Worm (Caenorhabditis elegans) whole organism, L1 larva: Measurements from ENCODE around the gene clec-132.

Experiments
- C04F5.9 ChIP-seq: sonication (generic microtip); optimal IDR thresholded peaks from 2 replicates; lab custom pipeline; 2016; ENCODE audit warnings: missing genetic modification characterization, missing compliant biosample characterization
- C16A3.4 ChIP-seq: fragments of 150-350 bp; optimal IDR thresholded peaks from 2 replicates; lab custom pipeline; 2014; ENCODE audit warnings: missing biosample characterization, missing genetic modification characterization
- C34B4.2 ChIP-seq: sonication (generic microtip); optimal IDR thresholded peaks from 2 replicates; lab custom pipeline; 2017; ENCODE audit warnings: mild to moderate bottlenecking, missing genetic modification characterization, missing compliant biosample characterization
- F16B12.6 ChIP-seq: fragments of 150-350 bp; optimal IDR thresholded peaks from 2 replicates; lab custom pipeline; 2014; ENCODE audit warnings: missing biosample characterization, missing genetic modification characterization
- alr-1 ChIP-seq: fragments of 200-800 bp; sonication (Bioruptor generic); optimal IDR thresholded peaks from 2 replicates; lab custom pipeline; 2018; ENCODE audit warnings: borderline replicate concordance, mild to moderate bottlenecking, missing genetic modification characterization, missing compliant biosample characterization
- blmp-1 ChIP-seq: fragments of 150-350 bp; optimal IDR thresholded peaks from 2 replicates; lab custom pipeline; 2014; ENCODE audit warnings: missing biosample characterization, missing genetic modification characterization
- ceh-63 ChIP-seq: fragments of 200-800 bp; sonication (Bioruptor generic); optimal IDR thresholded peaks from 2 replicates; lab custom pipeline; 2018; ENCODE audit warnings: mild to moderate bottlenecking, missing genetic modification characterization, missing compliant biosample characterization
- ceh-82 ChIP-seq, 3 experiments: fragments of 150-350 bp in 1 of 3; sonication (generic microtip) in 2 of 3; optimal IDR thresholded peaks; 2 replicates each; lab custom pipeline; 2014 to 2017; ENCODE audit warnings: missing biosample characterization in 3 of 3, missing genetic modification characterization in 3 of 3
- ceh-88 ChIP-seq: fragments of 200-800 bp; sonication (Bioruptor generic); IDR thresholded peaks from 2 replicates; pipeline ENCODE4 v1.3.6; 2022; ENCODE audit warnings: missing genetic modification characterization, missing compliant biosample characterization
- ces-1 ChIP-seq: fragments of 150-350 bp; optimal IDR thresholded peaks from 2 replicates; lab custom pipeline; 2014; ENCODE audit warnings: missing biosample characterization, missing genetic modification reagents, missing genetic modification characterization
- dpl-1 ChIP-seq, 3 experiments: fragments of 150-350 bp in 2 of 3; sonication (generic microtip) in 1 of 3; optimal IDR thresholded peaks; 2 replicates each; lab custom pipeline; 2014 to 2017; ENCODE audit warnings: missing biosample characterization in 3 of 3, missing genetic modification characterization in 3 of 3, missing genetic modification reagents in 3 of 3
- efl-1 ChIP-seq, 4 experiments: fragments of 150-350 bp; optimal IDR thresholded peaks in 3 of 4; peaks in 1 of 4; 1 replicate in 1 of 4; 2 replicates in 3 of 4; lab custom pipeline; 2014; ENCODE audit warnings: missing biosample characterization in 2 of 4, missing genetic modification characterization in 2 of 4, missing genetic modification reagents in 2 of 4
- efl-3 ChIP-seq: fragments of 200-800 bp; sonication (Bioruptor generic); optimal IDR thresholded peaks from 2 replicates; lab custom pipeline; 2018; ENCODE audit warnings: mild to moderate bottlenecking, missing genetic modification characterization, missing compliant biosample characterization
- fkh-10 ChIP-seq: sonication (generic microtip); optimal IDR thresholded peaks from 2 replicates; lab custom pipeline; 2017; ENCODE audit warnings: missing biosample characterization, missing genetic modification reagents, missing genetic modification characterization
- fkh-8 ChIP-seq: sonication (generic microtip); optimal IDR thresholded peaks from 2 replicates; lab custom pipeline; 2016; ENCODE audit warnings: mild to moderate bottlenecking, missing genetic modification characterization, missing compliant biosample characterization
- hlh-17 ChIP-seq: fragments of 200-800 bp; sonication (Bioruptor generic); optimal IDR thresholded peaks from 2 replicates; lab custom pipeline; 2018; ENCODE audit warnings: missing genetic modification characterization, mild to moderate bottlenecking, missing compliant biosample characterization, moderate library complexity, borderline replicate concordance
- irx-1 ChIP-seq: sonication (generic microtip); optimal IDR thresholded peaks from 2 replicates; lab custom pipeline; 2016; ENCODE audit warnings: missing genetic modification characterization, missing compliant biosample characterization
- isw-1 ChIP-seq: fragments of 200-800 bp; sonication (Bioruptor generic); IDR thresholded peaks from 2 replicates; pipeline ENCODE4 v1.3.6; 2022; ENCODE audit warnings: missing genetic modification characterization, missing compliant biosample characterization
- jun-1 ChIP-seq: fragments of 150-350 bp; optimal IDR thresholded peaks from 2 replicates; lab custom pipeline; 2014; ENCODE audit warnings: missing biosample characterization, missing genetic modification reagents, missing genetic modification characterization
- lin-13 ChIP-seq: fragments of 150-350 bp; optimal IDR thresholded peaks from 2 replicates; lab custom pipeline; 2014; ENCODE audit warnings: missing biosample characterization, missing genetic modification reagents, missing genetic modification characterization
- lin-14 ChIP-seq: fragments of 200-800 bp; sonication (Bioruptor generic); optimal IDR thresholded peaks from 2 replicates; lab custom pipeline; 2018; ENCODE audit warnings: mild to moderate bottlenecking, missing genetic modification characterization, moderate library complexity, missing compliant biosample characterization
- lin-35 ChIP-seq, 2 experiments: fragments of 150-350 bp; optimal IDR thresholded peaks; 2 replicates each; lab custom pipeline; 2014; ENCODE audit warnings: missing biosample characterization in 2 of 2, missing genetic modification characterization in 2 of 2, missing genetic modification reagents in 2 of 2
- lin-39 ChIP-seq: fragments of 150-350 bp; optimal IDR thresholded peaks from 2 replicates; lab custom pipeline; 2014; ENCODE audit warnings: missing biosample characterization, missing genetic modification reagents, missing genetic modification characterization
- lir-3 ChIP-seq: sonication (generic microtip); optimal IDR thresholded peaks from 2 replicates; lab custom pipeline; 2016; ENCODE audit warnings: mild to moderate bottlenecking, missing genetic modification characterization, moderate library complexity, missing compliant biosample characterization; ENCODE audit not compliant: poor library complexity
- lsy-2 ChIP-seq, 2 experiments: fragments of 150-350 bp; optimal IDR thresholded peaks; 2 replicates each; lab custom pipeline; 2014; ENCODE audit warnings: missing biosample characterization in 2 of 2, missing genetic modification characterization in 2 of 2
- mab-9 ChIP-seq: fragments of 200-800 bp; sonication (Bioruptor generic); IDR thresholded peaks from 2 replicates; pipeline ENCODE4 v1.3.6; 2022; ENCODE audit warnings: missing genetic modification reagents, missing genetic modification characterization, missing compliant biosample characterization
- mef-2 ChIP-seq: fragments of 150-350 bp; optimal IDR thresholded peaks from 2 replicates; lab custom pipeline; 2014; ENCODE audit warnings: missing biosample characterization, missing genetic modification characterization
- mep-1 ChIP-seq: fragments of 150-350 bp; optimal IDR thresholded peaks from 2 replicates; lab custom pipeline; 2014; ENCODE audit warnings: missing biosample characterization, missing genetic modification characterization
- nhr-12 ChIP-seq: sonication (generic microtip); optimal IDR thresholded peaks from 2 replicates; lab custom pipeline; 2017; ENCODE audit warnings: missing biosample characterization, missing genetic modification characterization
- nhr-19 ChIP-seq: fragments of 200-800 bp; sonication (Bioruptor generic); conservative IDR thresholded peaks from 2 replicates; pipeline ENCODE4 v1.3.6; 2022; ENCODE audit warnings: missing genetic modification characterization, missing compliant biosample characterization
- nhr-237 ChIP-seq: fragments of 150-350 bp; optimal IDR thresholded peaks from 2 replicates; lab custom pipeline; 2014; ENCODE audit warnings: missing biosample characterization, missing genetic modification characterization
- nhr-28 ChIP-seq: fragments of 150-350 bp; optimal IDR thresholded peaks from 2 replicates; lab custom pipeline; 2014; ENCODE audit warnings: missing biosample characterization, missing genetic modification characterization
- nhr-47 ChIP-seq: sonication (generic microtip); optimal IDR thresholded peaks from 2 replicates; lab custom pipeline; 2016; ENCODE audit warnings: mild to moderate bottlenecking, missing genetic modification characterization, moderate library complexity, missing compliant biosample characterization
- nhr-77 ChIP-seq: fragments of 150-350 bp; optimal IDR thresholded peaks from 2 replicates; lab custom pipeline; 2014; ENCODE audit warnings: missing biosample characterization, missing genetic modification characterization
- nhr-90 ChIP-seq: sonication (generic microtip); optimal IDR thresholded peaks from 2 replicates; lab custom pipeline; 2016; ENCODE audit warnings: mild to moderate bottlenecking, missing genetic modification characterization, missing compliant biosample characterization; ENCODE audit not compliant: poor library complexity
- pag-3 ChIP-seq: sonication (generic microtip); optimal IDR thresholded peaks from 2 replicates; lab custom pipeline; 2017; ENCODE audit warnings: missing genetic modification characterization, mild to moderate bottlenecking, missing compliant biosample characterization, antibody characterized with exemption, borderline replicate concordance; ENCODE audit not compliant: insufficient read depth
- pax-3 ChIP-seq: fragments of 200-800 bp; sonication (Bioruptor generic); optimal IDR thresholded peaks from 2 replicates; lab custom pipeline; 2018; ENCODE audit warnings: mild to moderate bottlenecking, missing genetic modification characterization, moderate library complexity, missing compliant biosample characterization
- pqm-1 ChIP-seq: sonication (generic microtip); optimal IDR thresholded peaks from 3 replicates; lab custom pipeline; 2017; ENCODE audit warnings: missing biosample characterization, missing genetic modification characterization
- skn-1 ChIP-seq: fragments of 150-350 bp; optimal IDR thresholded peaks from 2 replicates; lab custom pipeline; 2014; ENCODE audit warnings: missing biosample characterization, missing genetic modification characterization
- sptf-1 ChIP-seq: fragments of 150-350 bp; optimal IDR thresholded peaks from 2 replicates; lab custom pipeline; 2014; ENCODE audit warnings: missing biosample characterization, missing genetic modification characterization
- sup-37 ChIP-seq: fragments of 200-800 bp; sonication (Bioruptor generic); optimal IDR thresholded peaks from 2 replicates; lab custom pipeline; 2018; ENCODE audit warnings: mild to moderate bottlenecking, missing genetic modification characterization, missing compliant biosample characterization
- unc-130 ChIP-seq: fragments of 150-350 bp; optimal IDR thresholded peaks from 2 replicates; lab custom pipeline; 2017; ENCODE audit warnings: missing biosample characterization, missing genetic modification characterization, inconsistent platforms
- unc-30 ChIP-seq: sonication (generic microtip); optimal IDR thresholded peaks from 2 replicates; lab custom pipeline; 2017; ENCODE audit warnings: missing biosample characterization, missing genetic modification characterization
- unc-86 ChIP-seq: sonication (generic microtip); optimal IDR thresholded peaks from 2 replicates; lab custom pipeline; 2016; ENCODE audit warnings: missing genetic modification characterization, missing compliant biosample characterization
- unc-98 ChIP-seq: fragments of 200-800 bp; sonication (Bioruptor generic); IDR thresholded peaks from 2 replicates; pipeline ENCODE4 v1.3.6; 2022; ENCODE audit warnings: missing genetic modification characterization, missing compliant biosample characterization
- xbp-1 ChIP-seq: sonication (generic microtip); optimal IDR thresholded peaks from 2 replicates; lab custom pipeline; 2016; ENCODE audit warnings: missing genetic modification characterization, missing compliant biosample characterization
- zip-4 ChIP-seq: fragments of 200-800 bp; sonication (Bioruptor generic); optimal IDR thresholded peaks from 2 replicates; lab custom pipeline; 2018; ENCODE audit warnings: mild to moderate bottlenecking, missing genetic modification characterization, moderate library complexity, missing compliant biosample characterization
- ztf-11 ChIP-seq, 2 experiments: sonication (generic microtip); optimal IDR thresholded peaks; 2 replicates each; lab custom pipeline; 2016 to 2017; ENCODE audit warnings: missing genetic modification characterization in 2 of 2, missing biosample characterization in 1 of 2, missing compliant biosample characterization in 1 of 2

Gene clec-132

ce11 chrII:3547282-3547681, 29.6 kb upstream of the clec-132 start:
- TF ChIP-seq unc-30 (tag; lab: Kevin White, UChicago) (no peak), hlh-17 (GFP tag; lab: Kevin White, UChicago) (no peak), ceh-88 (no peak), F16B12.6 (tag; lab: Kevin White, UChicago) (peak; percentile 36), dpl-1 (GFP tag; optimal IDR thresholded peaks at IDR 0.05; lab: Kevin White, UChicago) (peak in 1 of 3 experiments; percentile 15), unc-98 (GFP tag; lab: Robert Waterston, UW) (no peak), zip-4 (GFP tag; lab: Kevin White, UChicago) (no peak), lin-35 (GFP tag; optimal IDR thresholded peaks at IDR 0.05; lab: Kevin White, UChicago) (peak in 1 of 2 experiments; percentile 21), nhr-47 (tag; lab: Kevin White, UChicago) (peak; percentile 42), pax-3 (tag; lab: Kevin White, UChicago) (no peak), ces-1 (GFP tag; lab: Kevin White, UChicago) (no peak), lin-39 (tag; lab: Kevin White, UChicago) (no peak), lin-14 (GFP tag; lab: Kevin White, UChicago) (peak; percentile 89), nhr-90 (no peak), C34B4.2 (tag; lab: Kevin White, UChicago) (no peak), fkh-8 (tag; lab: Kevin White, UChicago) (peak; percentile 30), fkh-10 (peak; percentile 44), sptf-1 (no peak), efl-1 (optimal IDR thresholded peaks at IDR 0.05; lab: Kevin White, UChicago) (peak; percentile 47 to 65), efl-1 (GFP tag; optimal IDR thresholded peaks at IDR 0.05 in 1 of 2; lab: Kevin White, UChicago) (peak; percentile 30 to 76), lsy-2 (tag; optimal IDR thresholded peaks at IDR 0.05; lab: Kevin White, UChicago) (peak; percentile 36 to 47), unc-130 (tag; lab: Kevin White, UChicago) (no peak), mep-1 (peak; percentile 21), ceh-82 (tag; optimal IDR thresholded peaks at IDR 0.05; lab: Kevin White, UChicago) (peak in 2 of 3 experiments; percentile 21 to 29), nhr-237 (tag; lab: Kevin White, UChicago) (no peak), unc-86 (tag; lab: Kevin White, UChicago) (peak; percentile 12), C04F5.9 (tag; lab: Kevin White, UChicago) (no peak), nhr-12 (tag; lab: Kevin White, UChicago) (no peak), nhr-77 (tag; lab: Kevin White, UChicago) (no peak)

DNA sequence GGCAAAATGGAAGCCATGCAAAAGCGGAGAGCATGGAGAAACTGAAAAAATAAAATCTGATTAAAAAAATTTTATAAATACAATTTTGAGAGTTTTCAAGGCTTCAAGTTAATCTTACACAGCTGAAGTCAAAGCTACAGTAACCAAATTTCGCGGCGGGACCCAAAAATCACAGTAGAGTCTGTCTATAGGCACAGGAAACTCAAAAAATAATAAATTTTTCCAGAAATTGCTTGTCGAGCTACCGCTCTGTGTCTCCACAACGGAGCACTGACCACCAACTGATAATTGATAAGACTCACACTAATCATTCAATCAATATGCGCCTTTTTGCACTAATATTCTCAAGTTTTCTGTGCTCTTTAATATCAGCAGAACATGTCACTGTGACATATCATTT, 26.5 kb upstream of the clec-132 start, which contains the start of gene W10G11.19:
Gene W10G11.19, plus strand, starts transcription at position 301 of the 400 bp plus-strand sequence.
- TF ChIP-seq nhr-237 (tag; lab: Kevin White, UChicago) = no peak
- no peak for TF ChIP-seq ztf-11 (tag; optimal IDR thresholded peaks at IDR 0.05; lab: Kevin White, UChicago)
- no peak for TF ChIP-seq nhr-19 (GFP tag; lab: Robert Waterston, UW)
- no peak for TF ChIP-seq isw-1 (GFP tag; lab: Robert Waterston, UW)
- no peak for TF ChIP-seq sup-37 (GFP tag; lab: Kevin White, UChicago)
- no peak for TF ChIP-seq nhr-28 (tag; lab: Kevin White, UChicago)
- TF ChIP-seq, all 84 proteins: peak for 0

- peak; percentile 56 for TF ChIP-seq unc-86 (tag; lab: Kevin White, UChicago)
- TF ChIP-seq pag-3 (tag; lab: Kevin White, UChicago) = no peak
- TF ChIP-seq irx-1 (tag; lab: Kevin White, UChicago) = peak; percentile 81
- peak; percentile 29 for TF ChIP-seq lin-13 (GFP tag; lab: Kevin White, UChicago)
- TF ChIP-seq ceh-63 (GFP tag; lab: Kevin White, UChicago) = no peak
- no peak for TF ChIP-seq skn-1 (tag; lab: Kevin White, UChicago)
- no peak for TF ChIP-seq alr-1
- TF ChIP-seq efl-3 = peak; percentile 19
- TF ChIP-seq lin-39 (tag; lab: Kevin White, UChicago) = peak; percentile 43
- TF ChIP-seq mef-2 = no peak
- no peak for TF ChIP-seq unc-30 (tag; lab: Kevin White, UChicago)
- TF ChIP-seq jun-1 (tag; lab: Kevin White, UChicago) = peak; percentile 30
- TF ChIP-seq mab-9 (GFP tag; lab: Robert Waterston, UW) = peak; percentile 50; the same call in 1 of the 2 replicates
- TF ChIP-seq lir-3 (tag; lab: Kevin White, UChicago) = no peak
- peak; percentile 84 for TF ChIP-seq xbp-1 (tag; lab: Kevin White, UChicago)
- peak; percentile 75 to 77 for TF ChIP-seq lsy-2 (tag; optimal IDR thresholded peaks at IDR 0.05; lab: Kevin White, UChicago)
- peak; percentile 20 for TF ChIP-seq blmp-1 (tag; lab: Kevin White, UChicago)
- TF ChIP-seq C16A3.4 (tag; lab: Kevin White, UChicago) = peak; percentile 24
- 0 out of 2 replicates have a peak, but pooled peaks have one; percentile 41 for TF ChIP-seq ceh-88
- TF ChIP-seq pqm-1 (tag; lab: Kevin White, UChicago) = no peak
These were observed 23.4 kb upstream of the clec-132 start, which contains the start of gene dnc-3 for ce11 chrII:3553453-3553852. Gene dnc-3, plus strand, starts transcription at chrII:3553724.
